Fruit fly (Drosophila melanogaster) whole organism, embryonic: ENCODE results near the gene Syx4.

Source experiments
- Ada2b ChIP-seq: fragments of 200-800 bp; sonication (Bioruptor generic); IDR thresholded peaks from 2 replicates; pipeline ENCODE4 v1.3.6; 2022; ENCODE audit warnings: missing biosample characterization, missing genetic modification characterization
- Atf6 ChIP-seq: fragments of 200-800 bp; sonication (Bioruptor generic); IDR thresholded peaks from 2 replicates; pipeline ENCODE4 v1.3.6; 2022; ENCODE audit warnings: missing biosample characterization, missing genetic modification characterization
- Bteb2 ChIP-seq: fragments of 200-800 bp; sonication (Bioruptor generic); optimal IDR thresholded peaks from 2 replicates; lab custom pipeline; 2016; ENCODE audit warnings: missing biosample characterization, missing genetic modification characterization
- CG10274 ChIP-seq: fragments of 200-800 bp; sonication (Bioruptor generic); optimal IDR thresholded peaks from 3 replicates; lab custom pipeline; 2017; ENCODE audit warnings: missing biosample characterization, mild to moderate bottlenecking, missing genetic modification characterization
- CG10321 ChIP-seq: fragments of 200-800 bp; sonication (Bioruptor generic); IDR thresholded peaks from 2 replicates; pipeline ENCODE4 v1.3.6; 2022; ENCODE audit warnings: missing biosample characterization, missing genetic modification characterization
- CG11398 ChIP-seq: fragments of 200-800 bp; sonication (Bioruptor generic); optimal IDR thresholded peaks from 2 replicates; lab custom pipeline; 2016; ENCODE audit warnings: missing biosample characterization, missing genetic modification characterization
- CG12155 ChIP-seq: fragments of 200-800 bp; sonication (Bioruptor generic); optimal IDR thresholded peaks from 3 replicates; lab custom pipeline; 2016; ENCODE audit warnings: missing biosample characterization, missing genetic modification characterization
- CG12391 ChIP-seq: fragments of 200-800 bp; sonication (Bioruptor generic); optimal IDR thresholded peaks from 3 replicates; lab custom pipeline; 2018; ENCODE audit warnings: missing biosample characterization, mild to moderate bottlenecking, missing genetic modification characterization, moderate library complexity
- CG13296 ChIP-seq: fragments of 200-800 bp; sonication (Bioruptor generic); optimal IDR thresholded peaks from 3 replicates; lab custom pipeline; 2018; ENCODE audit warnings: missing biosample characterization, mild to moderate bottlenecking, missing genetic modification characterization
- CG13424 ChIP-seq: fragments of 200-800 bp; sonication (Bioruptor generic); optimal IDR thresholded peaks from 2 replicates; lab custom pipeline; 2019; ENCODE audit warnings: missing biosample characterization, mild to moderate bottlenecking, missing genetic modification characterization, moderate library complexity
- CG13894 ChIP-seq: fragments of 200-800 bp; sonication (Bioruptor generic); optimal IDR thresholded peaks from 3 replicates; lab custom pipeline; 2018; ENCODE audit warnings: missing biosample characterization, mild to moderate bottlenecking, missing genetic modification characterization, moderate library complexity
- CG15601 ChIP-seq: fragments of 200-800 bp; sonication (Bioruptor generic); optimal IDR thresholded peaks from 3 replicates; lab custom pipeline; 2019; ENCODE audit warnings: missing biosample characterization, mild to moderate bottlenecking, missing genetic modification characterization, moderate library complexity
- CG16779 ChIP-seq: fragments of 200-800 bp; sonication (Bioruptor generic); IDR thresholded peaks from 2 replicates; pipeline ENCODE4 v1.3.6; 2022; ENCODE audit warnings: missing biosample characterization, missing genetic modification characterization
- CG17328 ChIP-seq: fragments of 200-800 bp; sonication (Bioruptor generic); IDR thresholded peaks from 2 replicates; pipeline ENCODE4 v1.3.6; 2022; ENCODE audit warnings: missing biosample characterization, missing genetic modification characterization
- CG17829 ChIP-seq: fragments of 200-800 bp; optimal IDR thresholded peaks from 2 replicates; lab custom pipeline; 2019; ENCODE audit warnings: missing biosample characterization, mild to moderate bottlenecking, missing genetic modification characterization, moderate library complexity
- CG17912 ChIP-seq: fragments of 200-800 bp; sonication (Bioruptor generic); optimal IDR thresholded peaks from 2 replicates; lab custom pipeline; 2018; ENCODE audit warnings: missing biosample characterization, mild to moderate bottlenecking, missing genetic modification characterization
- CG18619 ChIP-seq: fragments of 200-800 bp; sonication (Bioruptor generic); optimal IDR thresholded peaks from 3 replicates; lab custom pipeline; 2017; ENCODE audit warnings: missing biosample characterization, mild to moderate bottlenecking, missing genetic modification characterization
- CG2116 ChIP-seq: fragments of 200-800 bp; sonication (Bioruptor generic); optimal IDR thresholded peaks from 3 replicates; lab custom pipeline; 2018; ENCODE audit warnings: missing biosample characterization, mild to moderate bottlenecking, missing genetic modification characterization
- CG2712 ChIP-seq: fragments of 200-800 bp; optimal IDR thresholded peaks from 3 replicates; lab custom pipeline; 2019; ENCODE audit warnings: missing biosample characterization, mild to moderate bottlenecking, missing genetic modification characterization, moderate library complexity
- CG4328 ChIP-seq: fragments of 200-800 bp; sonication (Bioruptor generic); optimal IDR thresholded peaks from 3 replicates; lab custom pipeline; 2017; ENCODE audit warnings: missing biosample characterization, missing genetic modification reagents, missing genetic modification characterization
- CG4360 ChIP-seq: fragments of 200-800 bp; sonication (Bioruptor generic); IDR thresholded peaks from 2 replicates; pipeline ENCODE4 v1.3.6; 2022; ENCODE audit warnings: missing biosample characterization, missing genetic modification characterization
- CG6683 ChIP-seq: fragments of 200-800 bp; sonication (Bioruptor generic); optimal IDR thresholded peaks from 2 replicates; lab custom pipeline; 2017; ENCODE audit warnings: missing biosample characterization, mild to moderate bottlenecking, missing genetic modification characterization, missing genetic modification reagents
- CG6854 ChIP-seq: fragments of 200-800 bp; sonication (Bioruptor generic); optimal IDR thresholded peaks from 3 replicates; lab custom pipeline; 2017; ENCODE audit warnings: missing biosample characterization, mild to moderate bottlenecking, missing genetic modification characterization
- CTCF ChIP-seq: fragments of 200-800 bp; sonication (Bioruptor generic); optimal IDR thresholded peaks from 2 replicates; lab custom pipeline; 2017; ENCODE audit warnings: missing biosample characterization, mild to moderate bottlenecking, missing genetic modification characterization, moderate library complexity
- Fer2 ChIP-seq: fragments of 200-800 bp; sonication (Bioruptor generic); optimal IDR thresholded peaks from 2 replicates; lab custom pipeline; 2018; ENCODE audit warnings: missing biosample characterization, mild to moderate bottlenecking, missing genetic modification characterization, moderate library complexity
- H15 ChIP-seq: fragments of 200-800 bp; sonication (Bioruptor generic); IDR thresholded peaks from 3 replicates; pipeline ENCODE4 v1.3.6; 2022; ENCODE audit warnings: missing biosample characterization, missing genetic modification characterization
- Hand ChIP-seq: fragments of 200-800 bp; sonication (Bioruptor generic); optimal IDR thresholded peaks from 2 replicates; lab custom pipeline; 2017; ENCODE audit warnings: mild to moderate bottlenecking, missing biosample characterization, missing genetic modification reagents, missing genetic modification characterization
- MTF-1 ChIP-seq: fragments of 200-800 bp; sonication (Bioruptor generic); optimal IDR thresholded peaks from 2 replicates; lab custom pipeline; 2018; ENCODE audit warnings: missing biosample characterization, mild to moderate bottlenecking, missing genetic modification characterization, borderline replicate concordance
- Meics ChIP-seq: fragments of 200-800 bp; sonication (Bioruptor generic); optimal IDR thresholded peaks from 2 replicates; lab custom pipeline; 2017; ENCODE audit warnings: missing biosample characterization, mild to moderate bottlenecking, missing genetic modification characterization
- Optix ChIP-seq: fragments of 200-800 bp; sonication (Bioruptor generic); IDR thresholded peaks from 3 replicates; pipeline ENCODE4 v1.3.6; 2022; ENCODE audit warnings: missing biosample characterization, missing genetic modification characterization
- Poxn ChIP-seq: fragments of 200-800 bp; sonication (Bioruptor generic); IDR thresholded peaks from 2 replicates; pipeline ENCODE4 v1.3.6; 2022; ENCODE audit warnings: missing biosample characterization, missing genetic modification characterization
- TFAM ChIP-seq: fragments of 200-800 bp; sonication (Bioruptor generic); optimal IDR thresholded peaks from 2 replicates; lab custom pipeline; 2017; ENCODE audit warnings: missing biosample characterization, missing genetic modification characterization, inconsistent platforms
- Tbp ChIP-seq: fragments of >200 bp; optimal IDR thresholded peaks from 2 replicates; lab custom pipeline; 2018; ENCODE audit warnings: missing biosample characterization, missing genetic modification characterization
- Usf ChIP-seq: fragments of 200-800 bp; sonication (Bioruptor generic); optimal IDR thresholded peaks from 2 replicates; lab custom pipeline; 2017; ENCODE audit warnings: missing genotype, missing biosample characterization, missing genetic modification characterization
- YL-1 ChIP-seq: fragments of 200-800 bp; sonication (Bioruptor generic); optimal IDR thresholded peaks from 3 replicates; lab custom pipeline; 2017; ENCODE audit warnings: missing biosample characterization, mild to moderate bottlenecking, missing genetic modification characterization
- caup ChIP-seq: fragments of 200-800 bp; sonication (Bioruptor generic); optimal IDR thresholded peaks from 3 replicates; lab custom pipeline; 2017; ENCODE audit warnings: missing biosample characterization, mild to moderate bottlenecking, missing genetic modification characterization, moderate library complexity; ENCODE audit not compliant: severe bottlenecking
- crol ChIP-seq: fragments of 200-800 bp; sonication (Bioruptor generic); IDR thresholded peaks from 2 replicates; pipeline ENCODE4 v1.3.6; 2022; ENCODE audit warnings: missing biosample characterization, missing genetic modification characterization
- cwo ChIP-seq: fragments of 200-800 bp; sonication (Bioruptor generic); optimal IDR thresholded peaks from 3 replicates; lab custom pipeline; 2017; ENCODE audit warnings: missing biosample characterization, missing genetic modification characterization, mild to moderate bottlenecking, moderate library complexity, missing genetic modification reagents
- fd3F ChIP-seq: fragments of 200-800 bp; sonication (Bioruptor generic); optimal IDR thresholded peaks from 2 replicates; lab custom pipeline; 2018; ENCODE audit warnings: missing biosample characterization, mild to moderate bottlenecking, missing genetic modification characterization, moderate library complexity
- ham ChIP-seq: fragments of 200-800 bp; sonication (Bioruptor generic); IDR thresholded peaks from 2 replicates; pipeline ENCODE4 v1.3.6; 2022; ENCODE audit warnings: missing biosample characterization, missing genetic modification characterization
- hkb ChIP-seq, 2 experiments: fragments of 200-800 bp in 1 of 2; fragments of >200 bp in 1 of 2; sonication (Bioruptor generic) in 1 of 2; IDR thresholded peaks in 1 of 2; optimal IDR thresholded peaks in 1 of 2; 2 replicates each; pipeline versions ENCODE4 v1.3.6 to Lab custom; 2017 to 2022; ENCODE audit warnings: missing biosample characterization in 1 of 2, missing genetic modification characterization in 1 of 2
- kay ChIP-seq: fragments of 200-800 bp; sonication (Bioruptor generic); optimal IDR thresholded peaks from 2 replicates; lab custom pipeline; 2016; ENCODE audit warnings: missing biosample characterization, missing genetic modification characterization
- lbe ChIP-seq: fragments of 200-800 bp; sonication (Bioruptor generic); optimal IDR thresholded peaks from 2 replicates; lab custom pipeline; 2016; ENCODE audit warnings: missing biosample characterization, mild to moderate bottlenecking, missing genetic modification characterization
- luna ChIP-seq: fragments of 200-800 bp; sonication (Bioruptor generic); optimal IDR thresholded peaks from 2 replicates; lab custom pipeline; 2016; ENCODE audit warnings: missing biosample characterization, missing genetic modification characterization
- onecut ChIP-seq: fragments of 200-800 bp; sonication (Bioruptor generic); IDR thresholded peaks from 2 replicates; pipeline ENCODE4 v1.3.6; 2022; ENCODE audit warnings: missing biosample characterization, missing genetic modification characterization
- rib ChIP-seq: fragments of 200-800 bp; sonication (Bioruptor generic); IDR thresholded peaks from 2 replicates; pipeline ENCODE4 v1.3.6; 2022; ENCODE audit warnings: missing biosample characterization, missing genetic modification characterization
- seq ChIP-seq: fragments of 200-800 bp; sonication (Bioruptor generic); IDR thresholded peaks from 2 replicates; pipeline ENCODE4 v1.3.6; 2022; ENCODE audit warnings: missing biosample characterization, missing genetic modification characterization
- slbo ChIP-seq: fragments of 200-800 bp; sonication (Bioruptor generic); IDR thresholded peaks from 2 replicates; pipeline ENCODE4 v1.3.6; 2022; ENCODE audit warnings: missing biosample characterization, missing genetic modification characterization
- sna ChIP-seq: fragments of 200-800 bp; sonication (Bioruptor generic); IDR thresholded peaks from 2 replicates; pipeline ENCODE4 v1.3.6; 2022; ENCODE audit warnings: missing biosample characterization, missing genetic modification characterization; ENCODE audit not compliant: partially characterized antibody
- sob ChIP-seq: fragments of 200-800 bp; sonication (Bioruptor generic); IDR thresholded peaks from 2 replicates; pipeline ENCODE4 v1.3.6; 2022; ENCODE audit warnings: missing biosample characterization, missing genetic modification characterization
- vnd ChIP-seq: fragments of 200-800 bp; sonication (Bioruptor generic); IDR thresholded peaks from 3 replicates; pipeline ENCODE4 v1.3.6; 2022; ENCODE audit warnings: missing biosample characterization, missing genetic modification characterization; ENCODE audit not compliant: partially characterized antibody
- zf30C ChIP-seq: fragments of 200-800 bp; sonication (Bioruptor generic); optimal IDR thresholded peaks from 3 replicates; lab custom pipeline; 2018; ENCODE audit warnings: missing biosample characterization, mild to moderate bottlenecking, missing genetic modification characterization

The Syx4 gene

dm6 chrX:2720122-2720521 is 23.8 kb downstream of the Syx4 start, which contains the start of gene CG2701 (continued):
- TF ChIP-seq Bteb2 (GFP tag; lab: Kevin White, UChicago) (no peak), MTF-1 (GFP tag; lab: Kevin White, UChicago) (no peak), caup (GFP tag; lab: Kevin White, UChicago) (no peak), CG4328 (GFP tag; lab: Kevin White, UChicago) (no peak), lbe (GFP tag; lab: Kevin White, UChicago) (no peak), CG17912 (GFP tag; lab: Kevin White, UChicago) (no peak), luna (GFP tag; lab: Kevin White, UChicago) (no peak), onecut (GFP tag; lab: Robert Waterston, UW) (no peak), CG6683 (GFP tag; lab: Kevin White, UChicago) (no peak), sna (GFP tag; lab: Robert Waterston, UW) (peak; percentile 51; the same call in 1 of the 2 replicates), crol (GFP tag; lab: Robert Waterston, UW) (no peak), H15 (no peak), CG10321 (GFP tag; lab: Robert Waterston, UW) (no peak), slbo (GFP tag; lab: Robert Waterston, UW) (peak; percentile 53; the same call in 1 of the 2 replicates), cwo (GFP tag; lab: Kevin White, UChicago) (no peak), Usf (GFP tag; lab: Kevin White, UChicago) (no peak), zf30C (GFP tag; lab: Kevin White, UChicago) (no peak), sob (no peak), ham (GFP tag; lab: Robert Waterston, UW) (no peak), CG13894 (tag; lab: Kevin White, UChicago) (no peak), CG12391 (tag; lab: Kevin White, UChicago) (no peak), seq (no peak), CG2116 (GFP tag; lab: Kevin White, UChicago) (peak; percentile 57), Meics (no peak), CG17829 (peak; percentile 7), Tbp (no peak), CG13296 (GFP tag; lab: Kevin White, UChicago) (no peak), Fer2 (tag; lab: Kevin White, UChicago) (no peak), kay (no peak), vnd (GFP tag; lab: Robert Waterston, UW) (peak; percentile 54; the same call in 2 of the 3 replicates), CG2712 (tag; lab: Kevin White, UChicago) (no peak), CG6854 (GFP tag; lab: Kevin White, UChicago) (no peak), rib (no peak), CG4360 (GFP tag; lab: Robert Waterston, UW) (no peak), CG10274 (no peak), Poxn (no peak), CG15601 (tag; lab: Kevin White, UChicago) (no peak), Ada2b (GFP tag; lab: Robert Waterston, UW) (no peak), CG16779 (GFP tag; lab: Robert Waterston, UW) (no peak), Optix (GFP tag; lab: Robert Waterston, UW) (no peak), YL-1 (GFP tag; lab: Kevin White, UChicago) (peak; percentile 57), Hand (GFP tag; lab: Kevin White, UChicago) (no peak), CG13424 (tag; lab: Kevin White, UChicago) (no peak), CG17328 (no peak), Atf6 (GFP tag; lab: Robert Waterston, UW) (no peak), CG18619 (GFP tag; lab: Kevin White, UChicago) (no peak), CG12155 (GFP tag; lab: Kevin White, UChicago) (no peak), TFAM (no peak), hkb (optimal IDR thresholded peaks at IDR 0.05; lab: Kevin White, UChicago) (no peak), hkb (GFP tag; IDR thresholded peaks at IDR 0.05; lab: Robert Waterston, UW) (no peak), CTCF (peak; percentile 2), CG11398 (GFP tag; lab: Kevin White, UChicago) (no peak), fd3F (GFP tag; lab: Kevin White, UChicago) (no peak)
